Fruit fly (Drosophila melanogaster) whole organism, embryonic: Measurements from ENCODE around the gene CG2120.
A peak's percentile ranks its signal among the peaks of the same experiment; 100 is the strongest.

Source experiments
- Atf-2 ChIP-seq: fragments of 200-800 bp; sonication (Bioruptor generic); optimal IDR thresholded peaks from 2 replicates; lab custom pipeline; 2016; ENCODE audit warnings: missing biosample characterization, missing genetic modification characterization
- C15 ChIP-seq: fragments of 200-800 bp; sonication (Bioruptor generic); IDR thresholded peaks from 3 replicates; pipeline ENCODE4 v1.3.6; 2022; ENCODE audit warnings: missing biosample characterization, missing genetic modification characterization
- CG10462 ChIP-seq: fragments of 200-800 bp; sonication (Bioruptor generic); optimal IDR thresholded peaks from 2 replicates; lab custom pipeline; 2016; ENCODE audit warnings: missing biosample characterization, missing genetic modification characterization
- CG12104 ChIP-seq: fragments of 200-800 bp; sonication (Bioruptor generic); optimal IDR thresholded peaks from 3 replicates; lab custom pipeline; 2016; ENCODE audit warnings: missing biosample characterization, missing genetic modification characterization
- CG14667 ChIP-seq: fragments of 200-800 bp; sonication (Bioruptor generic); IDR thresholded peaks from 2 replicates; pipeline ENCODE4 v1.3.6; 2022; ENCODE audit warnings: missing biosample characterization, missing genetic modification characterization
- CG15601 ChIP-seq: fragments of 200-800 bp; sonication (Bioruptor generic); optimal IDR thresholded peaks from 3 replicates; lab custom pipeline; 2019; ENCODE audit warnings: missing biosample characterization, mild to moderate bottlenecking, missing genetic modification characterization, moderate library complexity
- CG18262 ChIP-seq: fragments of 200-800 bp; optimal IDR thresholded peaks from 3 replicates; lab custom pipeline; 2019; ENCODE audit warnings: missing biosample characterization, mild to moderate bottlenecking, missing genetic modification characterization, moderate library complexity
- CG2712 ChIP-seq: fragments of 200-800 bp; optimal IDR thresholded peaks from 3 replicates; lab custom pipeline; 2019; ENCODE audit warnings: missing biosample characterization, mild to moderate bottlenecking, missing genetic modification characterization, moderate library complexity
- CG4360 ChIP-seq: fragments of 200-800 bp; sonication (Bioruptor generic); IDR thresholded peaks from 2 replicates; pipeline ENCODE4 v1.3.6; 2022; ENCODE audit warnings: missing biosample characterization, missing genetic modification characterization
- CG4730 ChIP-seq: fragments of 200-800 bp; sonication (Bioruptor generic); IDR thresholded peaks from 2 replicates; pipeline ENCODE4 v1.3.6; 2022; ENCODE audit warnings: missing biosample characterization, missing genetic modification characterization
- CG5245 ChIP-seq: fragments of 200-800 bp; sonication (Bioruptor generic); optimal IDR thresholded peaks from 3 replicates; lab custom pipeline; 2016; ENCODE audit warnings: missing biosample characterization, missing genetic modification characterization
- CG7963 ChIP-seq: fragments of 200-800 bp; sonication (Bioruptor generic); IDR thresholded peaks from 3 replicates; pipeline ENCODE4 v1.3.6; 2022; ENCODE audit warnings: missing biosample characterization, missing genetic modification characterization; ENCODE audit not compliant: partially characterized antibody
- CG8290 ChIP-seq, 3 experiments: fragments of 200-800 bp; sonication (Bioruptor generic); optimal IDR thresholded peaks; 2 replicates each; lab custom pipeline; 2016 to 2019; ENCODE audit warnings: missing biosample characterization in 3 of 3, missing genetic modification characterization in 3 of 3, mild to moderate bottlenecking in 2 of 3, moderate library complexity in 1 of 3
- Ets97D ChIP-seq: fragments of 200-800 bp; sonication (Bioruptor generic); optimal IDR thresholded peaks from 3 replicates; lab custom pipeline; 2016; ENCODE audit warnings: missing biosample characterization, missing genetic modification characterization
- HHEX ChIP-seq: fragments of 200-800 bp; sonication (Bioruptor generic); optimal IDR thresholded peaks from 3 replicates; lab custom pipeline; 2017; ENCODE audit warnings: missing biosample characterization, mild to moderate bottlenecking, missing genetic modification characterization, missing genetic modification reagents
- HLHmδ ChIP-seq: fragments of 200-800 bp; sonication (Bioruptor generic); optimal IDR thresholded peaks from 2 replicates; lab custom pipeline; 2018; ENCODE audit warnings: missing biosample characterization, mild to moderate bottlenecking, missing genetic modification characterization, moderate library complexity
- Hmr ChIP-seq: fragments of 200-800 bp; sonication (Bioruptor generic); optimal IDR thresholded peaks from 3 replicates; lab custom pipeline; 2017; ENCODE audit warnings: mild to moderate bottlenecking, missing biosample characterization, missing genetic modification reagents, missing genetic modification characterization
- Hr51 ChIP-seq, 2 experiments: fragments of 200-800 bp; sonication (Bioruptor generic); optimal IDR thresholded peaks; 2 replicates in 1 of 2; 3 replicates in 1 of 2; lab custom pipeline; 2016 to 2018; ENCODE audit warnings: missing biosample characterization in 2 of 2, missing genetic modification characterization in 2 of 2, mild to moderate bottlenecking in 1 of 2, moderate library complexity in 1 of 2
- Hsf ChIP-seq: fragments of 200-800 bp; sonication (Bioruptor generic); optimal IDR thresholded peaks from 3 replicates; lab custom pipeline; 2016; ENCODE audit warnings: missing biosample characterization, missing genetic modification characterization
- Lhr ChIP-seq: fragments of 200-800 bp; sonication (Bioruptor generic); optimal IDR thresholded peaks from 3 replicates; lab custom pipeline; 2017; ENCODE audit warnings: mild to moderate bottlenecking, missing biosample characterization, missing genetic modification reagents, missing genetic modification characterization
- NFAT ChIP-seq: fragments of 200-800 bp; sonication (Bioruptor generic); IDR thresholded peaks from 2 replicates; pipeline ENCODE4 v1.3.6; 2022; ENCODE audit warnings: missing biosample characterization, missing genetic modification characterization
- Optix ChIP-seq: fragments of 200-800 bp; sonication (Bioruptor generic); IDR thresholded peaks from 3 replicates; pipeline ENCODE4 v1.3.6; 2022; ENCODE audit warnings: missing biosample characterization, missing genetic modification characterization
- Ravus ChIP-seq: fragments of 200-800 bp; sonication (Bioruptor generic); IDR thresholded peaks from 2 replicates; pipeline ENCODE4 v1.3.6; 2022; ENCODE audit warnings: missing biosample characterization, missing genetic modification characterization
- Scr ChIP-seq: fragments of 200-800 bp; sonication (Bioruptor generic); IDR thresholded peaks from 2 replicates; pipeline ENCODE4 v1.3.6; 2022; ENCODE audit warnings: missing biosample characterization, missing genetic modification characterization; ENCODE audit not compliant: partially characterized antibody
- Six4 ChIP-seq: fragments of 200-800 bp; sonication (Bioruptor generic); optimal IDR thresholded peaks from 2 replicates; lab custom pipeline; 2016; ENCODE audit warnings: missing biosample characterization, missing genetic modification characterization
- Spps ChIP-seq: fragments of 200-800 bp; sonication (Bioruptor generic); optimal IDR thresholded peaks from 2 replicates; lab custom pipeline; 2018; ENCODE audit warnings: missing biosample characterization, mild to moderate bottlenecking, missing genetic modification characterization
- YL-1 ChIP-seq: fragments of 200-800 bp; sonication (Bioruptor generic); optimal IDR thresholded peaks from 3 replicates; lab custom pipeline; 2017; ENCODE audit warnings: missing biosample characterization, mild to moderate bottlenecking, missing genetic modification characterization
- al ChIP-seq: fragments of 200-800 bp; sonication (Bioruptor generic); IDR thresholded peaks from 2 replicates; pipeline ENCODE4 v1.3.6; 2022; ENCODE audit warnings: missing biosample characterization, missing genetic modification characterization
- amos ChIP-seq: fragments of 200-800 bp; sonication (Bioruptor generic); IDR thresholded peaks from 2 replicates; pipeline ENCODE4 v1.3.6; 2022; ENCODE audit warnings: missing biosample characterization, missing genetic modification characterization; ENCODE audit not compliant: partially characterized antibody
- btn ChIP-seq: fragments of 200-800 bp; sonication (Bioruptor generic); optimal IDR thresholded peaks from 2 replicates; lab custom pipeline; 2016; ENCODE audit warnings: missing biosample characterization, missing genetic modification characterization
- ci ChIP-seq: fragments of 200-800 bp; sonication (Bioruptor generic); IDR thresholded peaks from 3 replicates; pipeline ENCODE4 v1.3.6; 2022; ENCODE audit warnings: missing biosample characterization, missing genetic modification characterization
- dysf ChIP-seq: fragments of 200-800 bp; sonication (Bioruptor generic); IDR thresholded peaks from 3 replicates; pipeline ENCODE4 v1.3.6; 2022; ENCODE audit warnings: missing biosample characterization, missing genetic modification characterization
- ind ChIP-seq: fragments of 200-800 bp; sonication (Bioruptor generic); optimal IDR thresholded peaks from 3 replicates; lab custom pipeline; 2016; ENCODE audit warnings: missing biosample characterization, missing genetic modification characterization
- lilli ChIP-seq: fragments of 200-800 bp; sonication (Bioruptor generic); optimal IDR thresholded peaks from 3 replicates; lab custom pipeline; 2016; ENCODE audit warnings: missing biosample characterization, missing genetic modification characterization
- lola ChIP-seq, 3 experiments: fragments of >200 bp in 2 of 3; fragments of 200-800 bp in 1 of 3; sonication (Bioruptor generic) in 1 of 3; optimal IDR thresholded peaks; 2 replicates each; lab custom pipeline; 2017 to 2019; ENCODE audit warnings: missing biosample characterization in 3 of 3, missing genetic modification characterization in 3 of 3, mild to moderate bottlenecking in 1 of 3, moderate library complexity in 1 of 3
- nerfin-2 ChIP-seq: fragments of 200-800 bp; sonication (Bioruptor generic); IDR thresholded peaks from 2 replicates; pipeline ENCODE4 v1.3.6; 2022; ENCODE audit warnings: missing biosample characterization, missing genetic modification characterization; ENCODE audit not compliant: partially characterized antibody
- odd ChIP-seq: fragments of 200-800 bp; sonication (Bioruptor generic); optimal IDR thresholded peaks from 2 replicates; lab custom pipeline; 2017; ENCODE audit warnings: missing biosample characterization, mild to moderate bottlenecking, missing genetic modification characterization
- phol ChIP-seq: fragments of 200-800 bp; sonication (Bioruptor generic); optimal IDR thresholded peaks from 3 replicates; lab custom pipeline; 2018; ENCODE audit warnings: missing biosample characterization, mild to moderate bottlenecking, missing genetic modification characterization, moderate library complexity
- prd ChIP-seq, 3 experiments: fragments of >200 bp in 2 of 3; fragments of 200-800 bp in 1 of 3; sonication (Bioruptor generic) in 1 of 3; optimal IDR thresholded peaks in 2 of 3; IDR thresholded peaks in 1 of 3; 2 replicates in 2 of 3; 3 replicates in 1 of 3; pipeline versions ENCODE4 v1.3.6 to Lab custom; 2017 to 2022; ENCODE audit warnings: missing biosample characterization in 1 of 3, missing genetic modification characterization in 1 of 3
- sima ChIP-seq: fragments of 200-800 bp; sonication (Bioruptor generic); optimal IDR thresholded peaks from 2 replicates; lab custom pipeline; 2016; ENCODE audit warnings: missing biosample characterization, missing genetic modification characterization
- so ChIP-seq: fragments of 200-800 bp; sonication (Bioruptor generic); IDR thresholded peaks from 3 replicates; pipeline ENCODE4 v1.3.6; 2022; ENCODE audit warnings: missing biosample characterization, missing genetic modification characterization
- tna ChIP-seq: fragments of 200-800 bp; sonication (Bioruptor generic); IDR thresholded peaks from 2 replicates; pipeline ENCODE4 v1.3.6; 2022; ENCODE audit warnings: missing biosample characterization, missing genetic modification characterization; ENCODE audit not compliant: partially characterized antibody
- toy ChIP-seq: fragments of 200-800 bp; sonication (Bioruptor generic); IDR thresholded peaks from 2 replicates; pipeline ENCODE4 v1.3.6; 2022; ENCODE audit warnings: missing biosample characterization, missing genetic modification characterization
- tx ChIP-seq: fragments of 200-800 bp; sonication (Bioruptor generic); optimal IDR thresholded peaks from 2 replicates; lab custom pipeline; 2016; ENCODE audit warnings: missing biosample characterization, missing genetic modification characterization
- unc-4 ChIP-seq: fragments of 200-800 bp; sonication (Bioruptor generic); IDR thresholded peaks from 2 replicates; pipeline ENCODE4 v1.3.6; 2022; ENCODE audit warnings: missing biosample characterization, missing genetic modification characterization; ENCODE audit not compliant: partially characterized antibody
- usp ChIP-seq: fragments of >200 bp; optimal IDR thresholded peaks from 2 replicates; lab custom pipeline; 2017; ENCODE audit warnings: missing biosample characterization, missing genetic modification characterization
- zf30C ChIP-seq: fragments of 200-800 bp; sonication (Bioruptor generic); optimal IDR thresholded peaks from 3 replicates; lab custom pipeline; 2018; ENCODE audit warnings: missing biosample characterization, mild to moderate bottlenecking, missing genetic modification characterization

Gene CG2120

dm6 chrX:8101479-8102198, 34.0 kb upstream of the CG2120 start, which contains the start of gene CG2258 (continued):
- TF ChIP-seq unc-4 (GFP tag; lab: Robert Waterston, UW), result peak; percentile 36; the same call in 1 of the 2 replicates
- peak; percentile 49 for TF ChIP-seq Scr (GFP tag; lab: Robert Waterston, UW)
- TF ChIP-seq YL-1, result peak; percentile 27
- no peak; the same call in 1 of the 2 replicates for TF ChIP-seq amos (GFP tag; lab: Robert Waterston, UW)
- peak; percentile 85 for TF ChIP-seq CG14667 (GFP tag; lab: Robert Waterston, UW)
- peak; percentile 1 for TF ChIP-seq CG10462 (GFP tag; lab: Kevin White, UChicago)
- peak; percentile 44 to 85 for TF ChIP-seq Hr51 (GFP tag; optimal IDR thresholded peaks at IDR 0.05; lab: Kevin White, UChicago)
- TF ChIP-seq HLHmδ (GFP tag; lab: Kevin White, UChicago), result no peak
- peak; percentile 47 for TF ChIP-seq Ets97D (GFP tag; lab: Kevin White, UChicago)
- peak; percentile 71 for TF ChIP-seq CG4360 (GFP tag; lab: Robert Waterston, UW)
- TF ChIP-seq ind (GFP tag; lab: Kevin White, UChicago), result peak; percentile 87
- no peak for TF ChIP-seq zf30C (GFP tag; lab: Kevin White, UChicago)
- TF ChIP-seq CG5245 (GFP tag; lab: Kevin White, UChicago), result peak; percentile 76
- peak; percentile 69 for TF ChIP-seq btn (GFP tag; lab: Kevin White, UChicago)
- peak; percentile 57 for TF ChIP-seq Ravus (GFP tag; lab: Robert Waterston, UW)
- peak; percentile 85 for TF ChIP-seq Hmr
- peak; percentile 76 for TF ChIP-seq Optix (GFP tag; lab: Robert Waterston, UW)
- peak; percentile 49 for TF ChIP-seq Lhr
- TF ChIP-seq lola (GFP tag; optimal IDR thresholded peaks at IDR 0.05; lab: Kevin White, UChicago), result peak in 1 of 3 experiments; percentile 58
- no peak for TF ChIP-seq CG7963 (GFP tag; lab: Robert Waterston, UW)
- no peak for TF ChIP-seq usp
- TF ChIP-seq lilli (GFP tag; lab: Kevin White, UChicago), result peak; percentile 46
- TF ChIP-seq odd (GFP tag; lab: Kevin White, UChicago), result peak; percentile 78
- peak; percentile 68; the same call in 1 of the 3 replicates for TF ChIP-seq so
- TF ChIP-seq CG12104 (GFP tag; lab: Kevin White, UChicago), result peak; percentile 60
- 0 out of 2 replicates have a peak, but pooled peaks have one; percentile 16 for TF ChIP-seq tna (GFP tag; lab: Robert Waterston, UW)
- TF ChIP-seq nerfin-2 (GFP tag; lab: Robert Waterston, UW), result no peak
- TF ChIP-seq phol (tag; lab: Kevin White, UChicago), result peak; percentile 85
- no peak for TF ChIP-seq prd (optimal IDR thresholded peaks at IDR 0.05; lab: Kevin White, UChicago)
- peak; percentile 86 for TF ChIP-seq prd (GFP tag; IDR thresholded peaks at IDR 0.05; lab: Robert Waterston, UW)
- TF ChIP-seq CG15601 (tag; lab: Kevin White, UChicago), result peak; percentile 77
- TF ChIP-seq tx, result peak; percentile 62
- peak; percentile 93 for TF ChIP-seq ci (GFP tag; lab: Robert Waterston, UW)
- peak; percentile 85 for TF ChIP-seq HHEX
- peak; percentile 69 for TF ChIP-seq Spps (tag; lab: Kevin White, UChicago)
- peak; percentile 45 for TF ChIP-seq Atf-2 (GFP tag; lab: Kevin White, UChicago)
- peak; percentile 66; the same call in 1 of the 3 replicates for TF ChIP-seq C15 (GFP tag; lab: Robert Waterston, UW)
- TF ChIP-seq CG4730 (GFP tag; lab: Robert Waterston, UW), result peak; percentile 74
- peak; percentile 93 for TF ChIP-seq dysf
- TF ChIP-seq toy (GFP tag; lab: Robert Waterston, UW), result peak; percentile 73
- peak; percentile 77 for TF ChIP-seq al (GFP tag; lab: Robert Waterston, UW)
- peak; percentile 75 for TF ChIP-seq NFAT (GFP tag; lab: Robert Waterston, UW)
- TF ChIP-seq CG18262 (tag; lab: Kevin White, UChicago), result peak; percentile 86
- peak; percentile 88 for TF ChIP-seq CG2712 (tag; lab: Kevin White, UChicago)
- TF ChIP-seq Hsf (GFP tag; lab: Kevin White, UChicago), result peak; percentile 85
- TF ChIP-seq sima, result no peak
- TF ChIP-seq CG8290 (GFP tag; optimal IDR thresholded peaks at IDR 0.05; lab: Kevin White, UChicago), result no peak
- TF ChIP-seq CG8290 (tag; optimal IDR thresholded peaks at IDR 0.05; lab: Kevin White, UChicago), result peak; percentile 16 to 87
- peak; percentile 73 for TF ChIP-seq Six4
